Worm (Caenorhabditis elegans) whole organism, L4 larva: ENCODE results near the gene arrd-10.

Source experiments
- Y105C5A.15 ChIP-seq: fragments of 200-800 bp; sonication (Bioruptor generic); IDR thresholded peaks from 2 replicates; pipeline ENCODE4 v1.3.6; 2022; ENCODE audit warnings: missing genetic modification characterization, missing compliant biosample characterization
- Y75B8A.6 ChIP-seq: fragments of 200-800 bp; sonication (Bioruptor generic); IDR thresholded peaks from 2 replicates; pipeline ENCODE4 v1.3.6; 2022; ENCODE audit warnings: missing genetic modification reagents, missing genetic modification characterization, missing compliant biosample characterization
- ZK546.5 ChIP-seq, 2 experiments: sonication (generic microtip); optimal IDR thresholded peaks; 2 replicates each; lab custom pipeline; 2017; ENCODE audit warnings: missing biosample characterization in 2 of 2, missing genetic modification characterization in 2 of 2
- aha-1 ChIP-seq: fragments of 150-350 bp; peaks from one replicate; lab custom pipeline; 2014; ENCODE audit warnings: missing biosample characterization, missing genetic modification characterization
- ceh-28 ChIP-seq: fragments of 150-350 bp; optimal IDR thresholded peaks from 2 replicates; lab custom pipeline; 2014; ENCODE audit warnings: missing biosample characterization, missing genetic modification reagents, missing genetic modification characterization
- ceh-32 ChIP-seq: sonication (generic microtip); optimal IDR thresholded peaks from 2 replicates; lab custom pipeline; 2016; ENCODE audit warnings: mild to moderate bottlenecking, missing genetic modification characterization, missing compliant biosample characterization; ENCODE audit not compliant: poor library complexity
- ceh-62 ChIP-seq: sonication (generic microtip); optimal IDR thresholded peaks from 2 replicates; lab custom pipeline; 2017; ENCODE audit warnings: missing biosample characterization, missing genetic modification characterization
- ceh-82 ChIP-seq: sonication (generic microtip); optimal IDR thresholded peaks from 2 replicates; lab custom pipeline; 2017; ENCODE audit warnings: missing biosample characterization, missing genetic modification characterization
- cey-2 ChIP-seq: sonication (generic microtip); optimal IDR thresholded peaks from 3 replicates; lab custom pipeline; 2017; ENCODE audit warnings: missing genetic modification characterization, mild to moderate bottlenecking, missing compliant biosample characterization, antibody characterized with exemption, borderline replicate concordance; ENCODE audit not compliant: insufficient read depth
- daf-19 ChIP-seq: fragments of 200-800 bp; sonication (Bioruptor generic); conservative IDR thresholded peaks from 2 replicates; pipeline ENCODE4 v1.3.6; 2022; ENCODE audit warnings: missing genetic modification characterization, missing compliant biosample characterization
- daf-8 ChIP-seq: fragments of 200-800 bp; sonication (Bioruptor generic); IDR thresholded peaks from 2 replicates; pipeline ENCODE4 v1.3.6; 2022; ENCODE audit warnings: missing genetic modification characterization, missing compliant biosample characterization
- egl-27 ChIP-seq: sonication (generic microtip); optimal IDR thresholded peaks from 3 replicates; lab custom pipeline; 2017; ENCODE audit warnings: missing biosample characterization, missing genetic modification reagents, missing genetic modification characterization
- fos-1 ChIP-seq: fragments of 150-350 bp; optimal IDR thresholded peaks from 2 replicates; lab custom pipeline; 2014; ENCODE audit warnings: missing biosample characterization, missing genetic modification characterization
- gei-8 ChIP-seq: fragments of 200-800 bp; sonication (Bioruptor generic); optimal IDR thresholded peaks from 2 replicates; lab custom pipeline; 2018; ENCODE audit warnings: mild to moderate bottlenecking, missing genetic modification characterization, missing compliant biosample characterization
- hlh-11 ChIP-seq: fragments of 200-800 bp; sonication (Bioruptor generic); optimal IDR thresholded peaks from 2 replicates; lab custom pipeline; 2018; ENCODE audit warnings: mild to moderate bottlenecking, missing genetic modification characterization, missing compliant biosample characterization
- hlh-30 ChIP-seq: sonication (generic microtip); optimal IDR thresholded peaks from 2 replicates; lab custom pipeline; 2017; ENCODE audit warnings: antibody characterized with exemption, mild to moderate bottlenecking, missing genetic modification characterization, missing compliant biosample characterization; ENCODE audit not compliant: insufficient read depth
- lim-7 ChIP-seq: fragments of 200-800 bp; sonication (Bioruptor generic); IDR thresholded peaks from 2 replicates; pipeline ENCODE4 v1.3.6; 2022; ENCODE audit warnings: missing genetic modification characterization, missing compliant biosample characterization
- lin-1 ChIP-seq: fragments of 200-800 bp; sonication (Bioruptor generic); IDR thresholded peaks from 2 replicates; pipeline ENCODE4 v1.3.6; 2022; ENCODE audit warnings: missing genetic modification reagents, missing genetic modification characterization, missing compliant biosample characterization
- lin-13 ChIP-seq: fragments of 150-350 bp; optimal IDR thresholded peaks from 2 replicates; lab custom pipeline; 2014; ENCODE audit warnings: missing biosample characterization, missing genetic modification reagents, missing genetic modification characterization
- madf-5 ChIP-seq, 2 experiments: fragments of 200-800 bp; sonication (Bioruptor generic); IDR thresholded peaks; 2 replicates each; pipeline ENCODE4 v1.3.6; 2022; ENCODE audit warnings: missing compliant biosample characterization in 2 of 2, missing genetic modification characterization in 2 of 2
- mdt-29 ChIP-seq: fragments of 200-800 bp; sonication (Bioruptor generic); IDR thresholded peaks from 2 replicates; pipeline ENCODE4 v1.3.6; 2022; ENCODE audit warnings: missing genetic modification reagents, missing genetic modification characterization, missing compliant biosample characterization
- mep-1 ChIP-seq: fragments of 150-350 bp; sonication (generic microtip); optimal IDR thresholded peaks from 3 replicates; lab custom pipeline; 2014; ENCODE audit warnings: missing biosample characterization, missing genetic modification characterization
- mes-2 ChIP-seq: sonication (generic microtip); optimal IDR thresholded peaks from 2 replicates; lab custom pipeline; 2016; ENCODE audit warnings: missing genotype, mild to moderate bottlenecking, missing genetic modification characterization, missing compliant biosample characterization; ENCODE audit not compliant: poor library complexity, severe bottlenecking
- mxl-3 ChIP-seq: fragments of 200-800 bp; sonication (Bioruptor generic); optimal IDR thresholded peaks from 2 replicates; lab custom pipeline; 2018; ENCODE audit warnings: mild to moderate bottlenecking, missing genetic modification characterization, missing compliant biosample characterization
- nhr-10 ChIP-seq: fragments of 150-350 bp; optimal IDR thresholded peaks from 2 replicates; lab custom pipeline; 2014; ENCODE audit warnings: missing biosample characterization, missing genetic modification characterization
- nhr-111 ChIP-seq: fragments of 200-800 bp; sonication (Bioruptor generic); optimal IDR thresholded peaks from 2 replicates; lab custom pipeline; 2018; ENCODE audit warnings: mild to moderate bottlenecking, missing genetic modification characterization, missing compliant biosample characterization
- nhr-42 ChIP-seq: fragments of 200-800 bp; sonication (Bioruptor generic); IDR thresholded peaks from 2 replicates; pipeline ENCODE4 v1.3.6; 2022; ENCODE audit warnings: missing genetic modification characterization, missing compliant biosample characterization
- nhr-48 ChIP-seq: sonication (generic microtip); optimal IDR thresholded peaks from 2 replicates; lab custom pipeline; 2016; ENCODE audit warnings: mild to moderate bottlenecking, missing genetic modification characterization, missing compliant biosample characterization
- nhr-6 ChIP-seq: fragments of 150-350 bp; optimal IDR thresholded peaks from 2 replicates; lab custom pipeline; 2014; ENCODE audit warnings: missing biosample characterization, missing genetic modification characterization
- pqm-1 ChIP-seq: sonication (generic microtip); optimal IDR thresholded peaks from 2 replicates; lab custom pipeline; 2017; ENCODE audit warnings: missing biosample characterization, missing genetic modification characterization
- skn-1 ChIP-seq: fragments of 150-350 bp; optimal IDR thresholded peaks from 2 replicates; lab custom pipeline; 2014; ENCODE audit warnings: missing biosample characterization, missing genetic modification characterization
- spr-1 ChIP-seq: sonication (generic microtip); optimal IDR thresholded peaks from 2 replicates; lab custom pipeline; 2016; ENCODE audit warnings: mild to moderate bottlenecking, missing genetic modification characterization, missing compliant biosample characterization
- spr-3 ChIP-seq: fragments of 200-800 bp; sonication (Bioruptor generic); optimal IDR thresholded peaks from 2 replicates; lab custom pipeline; 2018; ENCODE audit warnings: mild to moderate bottlenecking, missing genetic modification characterization, missing compliant biosample characterization
- unc-62 ChIP-seq, 3 experiments: fragments of 150-350 bp in 1 of 3; sonication (generic microtip); optimal IDR thresholded peaks in 2 of 3; peaks in 1 of 3; 1 replicate in 1 of 3; 2 replicates in 2 of 3; lab custom pipeline; 2014 to 2017; ENCODE audit warnings: missing biosample characterization in 3 of 3, missing genetic modification characterization in 3 of 3, missing genetic modification reagents in 3 of 3, missing genotype in 1 of 3
- vab-7 ChIP-seq: fragments of 200-800 bp; sonication (Bioruptor generic); IDR thresholded peaks from 2 replicates; pipeline ENCODE4 v1.3.6; 2022; ENCODE audit warnings: missing genetic modification reagents, missing genetic modification characterization, missing compliant biosample characterization
- zfp-3 ChIP-seq: fragments of 200-800 bp; sonication (Bioruptor generic); conservative IDR thresholded peaks from 2 replicates; pipeline ENCODE4 v1.3.6; 2022; ENCODE audit warnings: missing genetic modification reagents, missing genetic modification characterization, missing compliant biosample characterization

Gene arrd-10

ce11 chrII:12954670-12955069 lies 14.8 kb downstream of the arrd-10 start, which contains the start of the genes Y38F1A.1 and Y38F1A.2:
Gene Y38F1A.1 (minus strand): TSS chrII:12954770.
Gene Y38F1A.2 (plus strand): TSS chrII:12954958.
- TF ChIP-seq hlh-30 (tag; lab: Kevin White, UChicago) = no peak

DNA sequence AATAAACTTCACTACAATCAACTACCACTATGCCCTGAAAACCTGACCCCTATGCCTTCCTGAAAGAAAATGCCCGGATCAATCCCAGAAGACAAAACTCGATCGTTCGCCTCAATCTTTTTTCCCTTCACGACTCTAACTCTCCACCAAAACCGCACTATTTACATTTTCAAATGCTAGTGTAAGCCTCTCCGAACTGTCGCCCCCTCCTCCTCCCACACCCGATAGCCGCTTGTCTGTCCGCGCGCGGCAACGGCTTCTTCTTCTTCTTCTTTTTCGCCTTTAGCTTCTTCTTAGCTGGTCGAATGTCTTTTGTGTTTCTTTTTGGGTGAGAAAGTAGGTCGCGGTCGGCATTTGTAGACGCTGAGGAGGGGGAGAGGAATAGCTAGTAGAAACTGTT lies 20.3 kb downstream of the arrd-10 start:
- TF ChIP-seq daf-8 (no peak), pqm-1 (tag; lab: Kevin White, UChicago) (no peak), daf-19 (GFP tag; lab: Robert Waterston, UW) (no peak), mxl-3 (GFP tag; lab: Kevin White, UChicago) (no peak), fos-1 (tag; lab: Kevin White, UChicago) (no peak), unc-62 (GFP tag; optimal IDR thresholded peaks at IDR 0.05 in 1 of 2; lab: Kevin White, UChicago) (peak in 1 of 2 experiments; percentile 81), unc-62 (tag; optimal IDR thresholded peaks at IDR 0.05; lab: Kevin White, UChicago) (no peak)

DNA sequence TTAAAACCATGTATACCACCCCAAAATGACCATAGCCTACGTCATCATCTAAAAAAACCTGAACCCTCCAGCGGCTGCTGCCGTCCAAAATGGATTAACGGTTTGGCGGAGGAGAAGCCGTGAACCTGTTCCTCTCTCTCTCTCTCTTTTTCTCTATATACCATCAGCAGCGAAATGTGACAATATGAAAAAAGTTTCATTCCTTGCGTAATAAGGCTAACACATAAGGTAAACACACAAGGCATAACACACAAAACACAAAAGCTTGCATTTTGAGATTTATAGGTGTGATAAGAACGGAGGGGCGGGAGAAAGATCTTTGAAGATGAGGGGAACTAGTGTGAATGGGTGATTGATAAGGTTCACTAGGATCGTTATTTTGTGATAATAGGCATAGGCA lies 21.4 kb downstream of the arrd-10 start:
- TF ChIP-seq nhr-48 = peak; percentile 42
- no peak for TF ChIP-seq gei-8
- peak; percentile 45 for TF ChIP-seq hlh-11

ce11 chrII:12961743-12962142 lies 21.8 kb downstream of the arrd-10 start:
- TF ChIP-seq cey-2 (tag; lab: Kevin White, UChicago) (no peak), aha-1 (tag; lab: Kevin White, UChicago) (peak; percentile 86)

- TF ChIP-seq mes-2 (tag; lab: Kevin White, UChicago) (no peak), ZK546.5 (tag; optimal IDR thresholded peaks at IDR 0.05; lab: Kevin White, UChicago) (no peak), skn-1 (tag; lab: Kevin White, UChicago) (no peak), zfp-3 (GFP tag; lab: Robert Waterston, UW) (no peak), nhr-42 (GFP tag; lab: Robert Waterston, UW) (no peak), ceh-82 (no peak), Y105C5A.15 (no peak), spr-1 (tag; lab: Kevin White, UChicago) (no peak), Y75B8A.6 (GFP tag; lab: Robert Waterston, UW) (no peak), vab-7 (GFP tag; lab: Robert Waterston, UW) (no peak), madf-5 (GFP tag; IDR thresholded peaks at IDR 0.05; lab: Robert Waterston, UW) (no peak)
Observed at ce11 chrII:12965138-12965537, 25.2 kb downstream of the arrd-10 start.

DNA sequence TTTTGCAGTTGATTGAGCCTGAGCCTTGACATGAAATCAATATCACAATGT lies 25.5 kb downstream of the arrd-10 start, which contains the start of gene ptr-18:
Gene ptr-18 (plus strand): TSS at position 9 of the 51 bp plus-strand sequence.
- TF ChIP-seq ceh-62 (tag; lab: Kevin White, UChicago) = no peak
- TF ChIP-seq mep-1 (tag; lab: Kevin White, UChicago) = no peak
- TF ChIP-seq nhr-10 = no peak
- TF ChIP-seq lim-7 (GFP tag; lab: Robert Waterston, UW) = no peak
- TF ChIP-seq ZK546.5 (tag; optimal IDR thresholded peaks at IDR 0.05; lab: Kevin White, UChicago) = no peak
- no peak for TF ChIP-seq nhr-111 (GFP tag; lab: Kevin White, UChicago)
- no peak for TF ChIP-seq ceh-32
- TF ChIP-seq daf-8 = no peak
- no peak for TF ChIP-seq ceh-28 (tag; lab: Kevin White, UChicago)
- TF ChIP-seq madf-5 (GFP tag; IDR thresholded peaks at IDR 0.05; lab: Robert Waterston, UW) = no peak
- no peak for TF ChIP-seq mdt-29 (GFP tag; lab: Robert Waterston, UW)
- no peak for TF ChIP-seq egl-27 (tag; lab: Kevin White, UChicago)
- TF ChIP-seq pqm-1 (tag; lab: Kevin White, UChicago) = no peak
- TF ChIP-seq lin-1 (GFP tag; lab: Robert Waterston, UW) = no peak
- no peak for TF ChIP-seq unc-62 (GFP tag; optimal IDR thresholded peaks at IDR 0.05 in 1 of 2; lab: Kevin White, UChicago)
- no peak for TF ChIP-seq unc-62 (tag; optimal IDR thresholded peaks at IDR 0.05; lab: Kevin White, UChicago)
- TF ChIP-seq spr-3 = no peak
- no peak for TF ChIP-seq ceh-82
- TF ChIP-seq lin-13 (GFP tag; lab: Kevin White, UChicago) = no peak
- TF ChIP-seq nhr-6 = no peak
- TF ChIP-seq, all 104 proteins: peak for 0
